Worm (Caenorhabditis elegans) whole organism, early embryonic: Measurements from ENCODE around the gene ckb-2.

Experiments used
- B0310.2 ChIP-seq: sonication (generic microtip); optimal IDR thresholded peaks from 2 replicates; lab custom pipeline; 2016; ENCODE audit warnings: mild to moderate bottlenecking, missing genetic modification characterization, missing compliant biosample characterization
- aly-1 ChIP-seq: sonication (generic microtip); optimal IDR thresholded peaks from 2 replicates; lab custom pipeline; 2016; ENCODE audit warnings: missing genetic modification characterization, missing compliant biosample characterization
- ama-1 ChIP-seq: fragments of 150-350 bp; optimal IDR thresholded peaks from 2 replicates; lab custom pipeline; 2014
- flt-1 ChIP-seq: fragments of 200-800 bp; sonication (Bioruptor generic); IDR thresholded peaks from 2 replicates; pipeline ENCODE4 v1.3.6; 2022; ENCODE audit warnings: missing genetic modification characterization, missing compliant biosample characterization
- hmbx-1 ChIP-seq: sonication (generic microtip); optimal IDR thresholded peaks from 2 replicates; lab custom pipeline; 2016; ENCODE audit warnings: mild to moderate bottlenecking, missing genetic modification characterization, missing compliant biosample characterization
- hmg-4 ChIP-seq: fragments of 200-800 bp; sonication (Bioruptor generic); optimal IDR thresholded peaks from 2 replicates; lab custom pipeline; 2018; ENCODE audit warnings: mild to moderate bottlenecking, missing genetic modification characterization, missing compliant biosample characterization
- hnd-1 ChIP-seq: sonication (generic microtip); optimal IDR thresholded peaks from 2 replicates; lab custom pipeline; 2016; ENCODE audit warnings: missing genetic modification characterization, missing compliant biosample characterization
- pes-1 ChIP-seq: fragments of 200-800 bp; sonication (Bioruptor generic); IDR thresholded peaks from 2 replicates; pipeline ENCODE4 v1.3.6; 2022; ENCODE audit warnings: missing genetic modification reagents, missing genetic modification characterization, missing compliant biosample characterization
- scrt-1 ChIP-seq: fragments of 200-800 bp; sonication (Bioruptor generic); IDR thresholded peaks from 2 replicates; pipeline ENCODE4 v1.3.6; 2022; ENCODE audit warnings: missing genetic modification characterization, missing compliant biosample characterization
- sea-1 ChIP-seq: fragments of 200-800 bp; sonication (Bioruptor generic); conservative IDR thresholded peaks from 2 replicates; pipeline ENCODE4 v1.3.6; 2022; ENCODE audit warnings: missing genetic modification characterization, missing compliant biosample characterization
- tbx-37 ChIP-seq: fragments of 200-800 bp; sonication (Bioruptor generic); conservative IDR thresholded peaks from 2 replicates; pipeline ENCODE4 v1.3.6; 2022; ENCODE audit warnings: missing genetic modification reagents, missing genetic modification characterization, missing compliant biosample characterization

DNA sequence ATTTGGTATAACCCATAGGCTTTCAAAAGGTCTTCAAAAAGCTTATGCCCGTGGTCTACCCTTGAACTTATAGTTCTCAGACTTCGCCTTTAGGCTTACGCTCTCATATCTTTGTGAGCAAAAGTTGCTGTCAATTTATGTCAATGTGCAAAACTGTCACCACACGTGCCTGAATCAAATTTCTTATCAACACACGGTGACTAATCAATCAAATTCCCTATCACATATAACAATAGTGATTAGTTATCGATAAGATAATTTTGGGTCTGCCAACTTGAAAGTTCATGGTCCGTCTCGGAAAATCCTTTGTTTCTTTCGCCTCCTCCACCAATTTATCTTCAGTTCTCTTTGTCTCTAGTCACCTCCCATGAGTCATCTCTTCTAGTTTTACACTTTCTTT lies 10.3 kb upstream of the ckb-2 start:
- TF ChIP-seq ama-1 (lab: Kevin White, UChicago) (no peak), flt-1 (GFP tag; lab: Robert Waterston, UW) (no peak), hmbx-1 (tag; lab: Kevin White, UChicago) (no peak), tbx-37 (GFP tag; lab: Robert Waterston, UW) (no peak), scrt-1 (GFP tag; lab: Robert Waterston, UW) (no peak), sea-1 (GFP tag; lab: Robert Waterston, UW) (no peak), aly-1 (no peak), hnd-1 (tag; lab: Kevin White, UChicago) (no peak), hmg-4 (GFP tag; lab: Kevin White, UChicago) (no peak), B0310.2 (tag; lab: Kevin White, UChicago) (no peak), pes-1 (GFP tag; lab: Robert Waterston, UW) (no peak)
